Worm (Caenorhabditis elegans) whole organism, L3 larva: Measurements from ENCODE around the gene nduv-2.

Source experiments
- R02D3.7 ChIP-seq: fragments of 150-350 bp; optimal IDR thresholded peaks from 2 replicates; lab custom pipeline; 2014; ENCODE audit warnings: missing biosample characterization, missing genetic modification characterization
- aly-2 ChIP-seq: fragments of 150-350 bp; optimal IDR thresholded peaks from 2 replicates; lab custom pipeline; 2014; ENCODE audit warnings: missing biosample characterization, missing genetic modification characterization
- ama-1 ChIP-seq: fragments of 150-350 bp; optimal IDR thresholded peaks from 2 replicates; lab custom pipeline; 2018
- ceh-16 ChIP-seq: sonication (generic microtip); optimal IDR thresholded peaks from 2 replicates; lab custom pipeline; 2017; ENCODE audit warnings: missing biosample characterization, missing genetic modification characterization
- daf-12 ChIP-seq: fragments of 150-350 bp; optimal IDR thresholded peaks from 2 replicates; lab custom pipeline; 2014; ENCODE audit warnings: missing biosample characterization, missing genetic modification reagents, missing genetic modification characterization
- egl-27 ChIP-seq: sonication (generic microtip); optimal IDR thresholded peaks from 4 replicates; lab custom pipeline; 2017; ENCODE audit warnings: missing biosample characterization, missing genetic modification reagents, missing genetic modification characterization
- egl-5 ChIP-seq: fragments of 150-350 bp; optimal IDR thresholded peaks from 2 replicates; lab custom pipeline; 2017; ENCODE audit warnings: missing biosample characterization, missing genetic modification reagents, missing genetic modification characterization, inconsistent platforms
- elt-1 ChIP-seq: fragments of 150-350 bp; optimal IDR thresholded peaks from 2 replicates; lab custom pipeline; 2014; ENCODE audit warnings: missing biosample characterization, missing genetic modification characterization
- elt-2 ChIP-seq: sonication (generic microtip); optimal IDR thresholded peaks from 2 replicates; lab custom pipeline; 2016; ENCODE audit warnings: missing genetic modification reagents, mild to moderate bottlenecking, missing genetic modification characterization, missing compliant biosample characterization
- elt-3 ChIP-seq, 3 experiments: fragments of 150-350 bp in 1 of 3; sonication (generic microtip) in 2 of 3; optimal IDR thresholded peaks; 2 replicates in 2 of 3; 4 replicates in 1 of 3; lab custom pipeline; 2014 to 2017; ENCODE audit warnings: missing biosample characterization in 3 of 3, missing genetic modification characterization in 3 of 3
- eor-1 ChIP-seq, 2 experiments: fragments of 150-350 bp; optimal IDR thresholded peaks; 2 replicates each; lab custom pipeline; 2014 to 2018; ENCODE audit warnings: missing biosample characterization in 2 of 2, missing genetic modification characterization in 2 of 2
- hmg-11 ChIP-seq: sonication (generic microtip); optimal IDR thresholded peaks from 2 replicates; lab custom pipeline; 2016; ENCODE audit warnings: missing genetic modification characterization, missing compliant biosample characterization
- jun-1 ChIP-seq: fragments of 150-350 bp; optimal IDR thresholded peaks from 2 replicates; lab custom pipeline; 2014; ENCODE audit warnings: missing biosample characterization, missing genetic modification reagents, missing genetic modification characterization
- lsy-12 ChIP-seq: sonication (generic microtip); optimal IDR thresholded peaks from 2 replicates; lab custom pipeline; 2016; ENCODE audit warnings: mild to moderate bottlenecking, missing genetic modification characterization, missing compliant biosample characterization
- mdl-1 ChIP-seq: fragments of 150-350 bp; optimal IDR thresholded peaks from 2 replicates; lab custom pipeline; 2014; ENCODE audit warnings: missing biosample characterization, missing genetic modification characterization
- nfya-1 ChIP-seq: sonication (generic microtip); optimal IDR thresholded peaks from 2 replicates; lab custom pipeline; 2017; ENCODE audit warnings: missing genetic modification characterization, mild to moderate bottlenecking, missing compliant biosample characterization, antibody characterized with exemption, moderate library complexity; ENCODE audit not compliant: insufficient read depth
- nhr-11 ChIP-seq: fragments of 150-350 bp; optimal IDR thresholded peaks from 2 replicates; lab custom pipeline; 2014; ENCODE audit warnings: missing biosample characterization, missing genetic modification characterization
- nhr-23 ChIP-seq: fragments of 150-350 bp; optimal IDR thresholded peaks from 2 replicates; lab custom pipeline; 2014; ENCODE audit warnings: missing biosample characterization, missing genetic modification reagents, missing genetic modification characterization
- nhr-237 ChIP-seq: fragments of 150-350 bp; optimal IDR thresholded peaks from 2 replicates; lab custom pipeline; 2014; ENCODE audit warnings: missing biosample characterization, missing genetic modification characterization
- nhr-25 ChIP-seq: sonication (generic microtip); optimal IDR thresholded peaks from 2 replicates; lab custom pipeline; 2017; ENCODE audit warnings: missing biosample characterization, missing genetic modification characterization
- nhr-43 ChIP-seq: sonication (generic microtip); optimal IDR thresholded peaks from 2 replicates; lab custom pipeline; 2016; ENCODE audit warnings: mild to moderate bottlenecking, missing genetic modification characterization, missing compliant biosample characterization; ENCODE audit not compliant: poor library complexity, severe bottlenecking
- nhr-76 ChIP-seq: fragments of 150-350 bp; sonication (generic microtip); optimal IDR thresholded peaks from 5 replicates; lab custom pipeline; 2014; ENCODE audit warnings: missing biosample characterization, missing genetic modification characterization
- pha-4 ChIP-seq: fragments of 150-350 bp; optimal IDR thresholded peaks from 2 replicates; lab custom pipeline; 2014; ENCODE audit warnings: missing biosample characterization, missing genetic modification reagents, missing genetic modification characterization
- pqm-1 ChIP-seq: fragments of 150-350 bp; optimal IDR thresholded peaks from 2 replicates; lab custom pipeline; 2017; ENCODE audit warnings: missing biosample characterization, missing genetic modification characterization, inconsistent platforms
- sea-2 ChIP-seq: fragments of 150-350 bp; sonication (generic microtip); optimal IDR thresholded peaks from 4 replicates; lab custom pipeline; 2014; ENCODE audit warnings: missing biosample characterization, missing genetic modification reagents, missing genetic modification characterization
- skn-1 ChIP-seq: fragments of 150-350 bp; optimal IDR thresholded peaks from 2 replicates; lab custom pipeline; 2014; ENCODE audit warnings: missing biosample characterization, missing genetic modification characterization
- tbx-2 ChIP-seq: sonication (generic microtip); optimal IDR thresholded peaks from 2 replicates; lab custom pipeline; 2016; ENCODE audit warnings: mild to moderate bottlenecking, missing genetic modification characterization, missing compliant biosample characterization
- unc-39 ChIP-seq: sonication (generic microtip); optimal IDR thresholded peaks from 4 replicates; lab custom pipeline; 2017; ENCODE audit warnings: missing biosample characterization, missing genetic modification characterization
- unc-62 ChIP-seq: fragments of 150-350 bp; sonication (generic microtip); optimal IDR thresholded peaks from 4 replicates; lab custom pipeline; 2014; ENCODE audit warnings: missing biosample characterization, missing genetic modification reagents, missing genetic modification characterization
- zag-1 ChIP-seq: fragments of 150-350 bp; optimal IDR thresholded peaks from 2 replicates; lab custom pipeline; 2014; ENCODE audit warnings: missing biosample characterization, missing genetic modification characterization
- ztf-11 ChIP-seq: fragments of 150-350 bp; optimal IDR thresholded peaks from 2 replicates; lab custom pipeline; 2014; ENCODE audit warnings: missing biosample characterization, missing genetic modification characterization
- ztf-4 ChIP-seq: fragments of 150-350 bp; optimal IDR thresholded peaks from 2 replicates; lab custom pipeline; 2014; ENCODE audit warnings: missing biosample characterization, missing genetic modification characterization

The nduv-2 gene

DNA sequence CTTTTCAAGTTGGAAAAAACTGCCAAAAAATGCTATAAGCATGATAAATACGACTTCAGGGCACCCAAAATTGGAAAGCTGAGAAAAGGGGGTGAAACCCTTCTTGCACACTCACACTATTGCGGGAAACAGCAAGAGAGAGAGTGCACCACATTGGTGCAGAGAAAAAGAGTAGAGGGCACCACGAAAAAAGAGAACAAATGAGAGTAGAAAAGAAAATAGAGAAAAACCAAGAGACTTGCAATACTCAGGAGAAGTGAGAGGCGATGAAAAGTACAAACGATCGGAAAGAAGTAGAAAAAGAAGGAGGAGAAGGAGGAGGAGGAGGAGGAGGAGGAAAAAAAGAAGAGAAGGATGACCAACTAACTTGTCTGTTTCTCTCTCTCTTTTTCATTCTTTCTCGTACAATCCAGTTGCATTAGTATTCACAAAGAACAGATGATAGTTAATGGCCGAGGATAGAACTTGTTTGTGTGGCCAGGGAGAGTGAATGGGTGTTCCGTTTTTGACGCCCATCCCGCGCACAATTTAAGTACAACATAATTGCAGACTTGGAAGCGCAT lies 29.9 kb upstream of the nduv-2 start (continued):
- TF ChIP-seq eor-1 (tag; optimal IDR thresholded peaks at IDR 0.05; lab: Kevin White, UChicago), result no peak
- TF ChIP-seq aly-2 (tag; lab: Kevin White, UChicago), result no peak
- no peak for TF ChIP-seq ceh-16 (tag; lab: Kevin White, UChicago)
- no peak for TF ChIP-seq egl-27
- TF ChIP-seq hmg-11 (tag; lab: Kevin White, UChicago), result peak; percentile 47
- TF ChIP-seq zag-1, result no peak
- TF ChIP-seq unc-62 (GFP tag; lab: Kevin White, UChicago), result peak; percentile 24
- peak; percentile 11 for TF ChIP-seq mdl-1
- peak; percentile 63 for TF ChIP-seq ama-1 (lab: Kevin White, UChicago)
- TF ChIP-seq sea-2 (GFP tag; lab: Kevin White, UChicago), result no peak
- peak; percentile 9 for TF ChIP-seq tbx-2 (tag; lab: Kevin White, UChicago)
- TF ChIP-seq nhr-11 (tag; lab: Kevin White, UChicago), result peak; percentile 22
- no peak for TF ChIP-seq ztf-4 (tag; lab: Kevin White, UChicago)
- TF ChIP-seq nhr-23, result peak; percentile 84
- no peak for TF ChIP-seq elt-3 (tag; optimal IDR thresholded peaks at IDR 0.05; lab: Kevin White, UChicago)
- no peak for TF ChIP-seq ztf-11 (tag; lab: Kevin White, UChicago)
- peak; percentile 7 for TF ChIP-seq jun-1 (tag; lab: Kevin White, UChicago)
- no peak for TF ChIP-seq skn-1 (tag; lab: Kevin White, UChicago)
- peak; percentile 80 for TF ChIP-seq nfya-1 (tag; lab: Kevin White, UChicago)
- TF ChIP-seq daf-12 (tag; lab: Kevin White, UChicago), result no peak

DNA sequence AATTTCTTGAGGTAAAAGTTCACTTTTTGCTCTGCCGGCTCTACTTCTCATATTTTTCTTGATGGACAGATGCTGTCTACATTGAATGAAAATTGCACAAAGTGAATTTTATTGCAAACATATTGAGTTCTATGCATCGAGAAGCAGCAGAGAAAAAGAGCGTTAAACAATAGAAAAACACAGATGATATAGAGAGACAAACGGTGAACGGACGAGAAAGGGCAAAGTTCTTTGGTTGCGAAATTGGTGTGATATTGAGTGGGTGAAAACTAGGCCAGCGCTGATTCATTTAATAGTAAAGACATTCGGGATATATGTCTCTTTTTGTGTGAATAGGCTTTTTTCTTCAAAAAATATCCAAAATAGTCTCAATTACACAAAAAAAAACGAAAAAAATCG lies 29.0 kb upstream of the nduv-2 start:
- TF ChIP-seq nhr-76 (tag; lab: Kevin White, UChicago) (no peak), nhr-43 (tag; lab: Kevin White, UChicago) (peak; percentile 34), elt-1 (no peak), pha-4 (tag; lab: Kevin White, UChicago) (peak; percentile 1), ama-1 (lab: Kevin White, UChicago) (peak; percentile 70)

DNA sequence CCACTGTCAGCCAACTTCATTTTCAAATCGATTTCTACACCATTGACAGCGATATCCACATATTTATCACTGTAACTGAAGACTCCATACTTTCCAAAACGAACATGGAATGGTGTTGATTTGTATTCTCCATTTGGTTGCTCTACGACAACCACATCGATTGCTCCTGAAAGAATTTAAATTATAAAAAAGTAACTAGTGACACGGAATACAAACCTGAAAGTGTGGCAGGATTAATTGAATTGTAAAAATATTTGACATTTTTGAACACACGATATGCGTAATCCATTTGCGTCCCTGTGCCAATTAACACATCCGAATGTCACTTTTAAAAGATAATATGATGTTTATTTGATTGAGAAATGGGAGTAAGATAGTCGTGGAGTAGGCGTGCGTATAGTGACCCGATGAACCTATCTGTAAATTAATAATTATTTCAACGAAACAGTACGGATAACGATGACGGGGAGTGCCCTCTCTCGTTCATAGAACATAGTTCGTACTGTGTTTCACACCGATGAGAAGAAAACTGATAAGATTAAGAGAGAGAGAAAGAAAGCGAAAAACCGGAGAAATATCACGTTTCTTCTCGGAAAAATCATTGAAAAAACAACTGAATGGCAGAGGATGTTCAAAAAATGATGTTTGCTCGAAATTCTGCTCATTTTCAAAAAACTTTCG lies 28.5 kb upstream of the nduv-2 start, which contains the start of gene lpin-1:
TSS of gene lpin-1 (minus strand) at position 417 of the 681 bp plus-strand sequence.
- TF ChIP-seq pqm-1 (tag; lab: Kevin White, UChicago), result peak; percentile 79
- no peak for TF ChIP-seq R02D3.7 (tag; lab: Kevin White, UChicago)
- peak; percentile 0 for TF ChIP-seq nhr-43 (tag; lab: Kevin White, UChicago)
- TF ChIP-seq nfya-1 (tag; lab: Kevin White, UChicago), result no peak
- TF ChIP-seq nhr-23, result peak; percentile 32
- TF ChIP-seq nhr-25 (tag; lab: Kevin White, UChicago), result peak; percentile 19
- peak; percentile 72 for TF ChIP-seq elt-2 (tag; lab: Kevin White, UChicago)
- TF ChIP-seq lsy-12 (tag; lab: Kevin White, UChicago), result peak; percentile 11

DNA sequence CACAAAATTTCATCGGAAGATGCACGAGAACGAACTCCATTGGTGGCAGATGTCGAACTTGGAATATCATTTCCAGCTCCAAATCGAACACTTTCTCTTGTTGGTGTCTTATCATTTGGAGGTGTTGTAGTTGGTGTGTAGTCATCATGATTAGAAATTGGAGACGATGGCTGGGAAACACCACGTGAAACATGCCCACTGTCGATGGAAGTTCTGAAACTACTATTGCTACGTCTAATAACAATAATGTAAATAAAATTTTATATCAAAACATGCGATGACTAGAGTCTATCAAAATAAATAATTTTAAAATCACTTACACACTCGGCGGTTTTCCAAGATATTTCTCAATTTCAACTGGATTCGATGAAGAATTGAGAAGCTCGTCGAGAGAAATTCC lies 27.0 kb upstream of the nduv-2 start:
- TF ChIP-seq elt-3 (tag; optimal IDR thresholded peaks at IDR 0.05; lab: Kevin White, UChicago) (no peak), elt-1 (no peak), jun-1 (tag; lab: Kevin White, UChicago) (no peak), nfya-1 (tag; lab: Kevin White, UChicago) (no peak), egl-5 (tag; lab: Kevin White, UChicago) (no peak), nhr-43 (tag; lab: Kevin White, UChicago) (peak; percentile 55), tbx-2 (tag; lab: Kevin White, UChicago) (no peak), eor-1 (tag; optimal IDR thresholded peaks at IDR 0.05; lab: Kevin White, UChicago) (no peak), pha-4 (tag; lab: Kevin White, UChicago) (no peak), skn-1 (tag; lab: Kevin White, UChicago) (no peak), elt-2 (tag; lab: Kevin White, UChicago) (peak; percentile 4), unc-39 (tag; lab: Kevin White, UChicago) (no peak), nhr-237 (tag; lab: Kevin White, UChicago) (no peak)
